Fruit fly (Drosophila melanogaster) whole organism, adult: Measurements from ENCODE around the gene CG6688.

Source experiments
- CG12768 ChIP-seq: fragments of 200-800 bp; sonication (Bioruptor generic); optimal IDR thresholded peaks from 2 replicates; lab custom pipeline; 2017; ENCODE audit warnings: missing biosample characterization, missing genetic modification characterization, mild to moderate bottlenecking, moderate library complexity, missing genetic modification reagents
- CG33017 ChIP-seq: fragments of 200-800 bp; sonication (Bioruptor generic); optimal IDR thresholded peaks from 2 replicates; lab custom pipeline; 2018; ENCODE audit warnings: missing biosample characterization, mild to moderate bottlenecking, missing genetic modification characterization, moderate library complexity
- CG7045 ChIP-seq: fragments of 200-800 bp; sonication (Bioruptor generic); optimal IDR thresholded peaks from 2 replicates; lab custom pipeline; 2017; ENCODE audit warnings: missing biosample characterization, mild to moderate bottlenecking, missing genetic modification characterization
- bab1 ChIP-seq: fragments of 200-800 bp; sonication (Bioruptor generic); optimal IDR thresholded peaks from 3 replicates; lab custom pipeline; 2019; ENCODE audit warnings: missing biosample characterization, mild to moderate bottlenecking, missing genetic modification characterization, moderate library complexity

dm6 chr3R:23060166-23060565, 48.0 kb downstream of the CG6688 start:
- TF ChIP-seq CG7045 (GFP tag; lab: Kevin White, UChicago) (no peak), bab1 (GFP tag; lab: Kevin White, UChicago) (no peak), CG33017 (no peak), CG12768 (no peak)
